Worm (Caenorhabditis elegans) whole organism, late embryonic: ENCODE measurements around the gene T20D4.19.

Experiments used
- C38D4.7 ChIP-seq: fragments of 200-800 bp; sonication (Bioruptor generic); optimal IDR thresholded peaks from 2 replicates; lab custom pipeline; 2018; ENCODE audit warnings: mild to moderate bottlenecking, missing genetic modification characterization, moderate library complexity, missing compliant biosample characterization
- K02D7.2 ChIP-seq: sonication (generic microtip); optimal IDR thresholded peaks from 2 replicates; lab custom pipeline; 2017; ENCODE audit warnings: mild to moderate bottlenecking, missing genetic modification characterization, missing compliant biosample characterization
- K09A11.1 ChIP-seq: sonication (generic microtip); optimal IDR thresholded peaks from 2 replicates; lab custom pipeline; 2017; ENCODE audit warnings: antibody characterized with exemption, mild to moderate bottlenecking, missing genetic modification characterization, missing compliant biosample characterization; ENCODE audit not compliant: insufficient read depth
- T23F11.4 ChIP-seq: fragments of 200-800 bp; sonication (Bioruptor generic); optimal IDR thresholded peaks from 2 replicates; lab custom pipeline; 2018; ENCODE audit warnings: mild to moderate bottlenecking, missing genetic modification characterization, missing compliant biosample characterization
- ceh-14 ChIP-seq: sonication (generic microtip); optimal IDR thresholded peaks from 2 replicates; lab custom pipeline; 2016; ENCODE audit warnings: missing genotype, missing genetic modification characterization, missing compliant biosample characterization
- ceh-18 ChIP-seq: sonication (generic microtip); optimal IDR thresholded peaks from 2 replicates; lab custom pipeline; 2016; ENCODE audit warnings: missing genetic modification characterization, missing compliant biosample characterization
- ceh-2 ChIP-seq: sonication (generic microtip); optimal IDR thresholded peaks from 2 replicates; lab custom pipeline; 2016; ENCODE audit warnings: missing genotype, missing genetic modification characterization, missing compliant biosample characterization
- ceh-24 ChIP-seq: sonication (generic microtip); optimal IDR thresholded peaks from 2 replicates; lab custom pipeline; 2016; ENCODE audit warnings: mild to moderate bottlenecking, missing genetic modification characterization, missing compliant biosample characterization
- ceh-30 ChIP-seq: fragments of 150-350 bp; optimal IDR thresholded peaks from 2 replicates; lab custom pipeline; 2014; ENCODE audit warnings: missing biosample characterization, missing genetic modification characterization
- ceh-31 ChIP-seq: sonication (generic microtip); optimal IDR thresholded peaks from 2 replicates; lab custom pipeline; 2016; ENCODE audit warnings: missing genetic modification characterization, missing compliant biosample characterization
- ceh-45 ChIP-seq: fragments of 200-800 bp; sonication (Bioruptor generic); IDR thresholded peaks from 2 replicates; pipeline ENCODE4 v1.3.6; 2022; ENCODE audit warnings: missing genetic modification reagents, missing genetic modification characterization, missing compliant biosample characterization
- che-1 ChIP-seq: sonication (generic microtip); optimal IDR thresholded peaks from 2 replicates; lab custom pipeline; 2016; ENCODE audit warnings: mild to moderate bottlenecking, missing genetic modification characterization, missing compliant biosample characterization
- elt-2 ChIP-seq: sonication (generic microtip); optimal IDR thresholded peaks from 2 replicates; lab custom pipeline; 2016; ENCODE audit warnings: missing genetic modification reagents, missing genetic modification characterization, missing compliant biosample characterization
- hlh-13 ChIP-seq: fragments of 200-800 bp; sonication (Bioruptor generic); optimal IDR thresholded peaks from 2 replicates; lab custom pipeline; 2018; ENCODE audit warnings: mild to moderate bottlenecking, missing genetic modification characterization, missing compliant biosample characterization
- hlh-30 ChIP-seq: sonication (generic microtip); optimal IDR thresholded peaks from 2 replicates; lab custom pipeline; 2017; ENCODE audit warnings: antibody characterized with exemption, missing genetic modification characterization, missing compliant biosample characterization; ENCODE audit not compliant: insufficient read depth
- hlh-8 ChIP-seq: sonication (generic microtip); optimal IDR thresholded peaks from 2 replicates; lab custom pipeline; 2016; ENCODE audit warnings: missing genotype, missing genetic modification characterization, missing compliant biosample characterization
- nhr-232 ChIP-seq: sonication (generic microtip); optimal IDR thresholded peaks from 2 replicates; lab custom pipeline; 2016; ENCODE audit warnings: missing genetic modification characterization, missing compliant biosample characterization
- npax-4 ChIP-seq: sonication (generic microtip); optimal IDR thresholded peaks from 2 replicates; lab custom pipeline; 2016; ENCODE audit warnings: missing genetic modification characterization, missing compliant biosample characterization
- pat-9 ChIP-seq: fragments of 200-800 bp; sonication (Bioruptor generic); optimal IDR thresholded peaks from 2 replicates; lab custom pipeline; 2018; ENCODE audit warnings: mild to moderate bottlenecking, missing genetic modification characterization, moderate library complexity, missing compliant biosample characterization
- pqm-1 ChIP-seq: sonication (generic microtip); optimal IDR thresholded peaks from 2 replicates; lab custom pipeline; 2016; ENCODE audit warnings: missing genetic modification characterization, missing compliant biosample characterization
- ref-2 ChIP-seq: sonication (generic microtip); optimal IDR thresholded peaks from 2 replicates; lab custom pipeline; 2016; ENCODE audit warnings: missing genetic modification characterization, missing compliant biosample characterization
- rnt-1 ChIP-seq: sonication (generic microtip); optimal IDR thresholded peaks from 2 replicates; lab custom pipeline; 2016; ENCODE audit warnings: missing genetic modification characterization, missing compliant biosample characterization
- syd-9 ChIP-seq: sonication (generic microtip); optimal IDR thresholded peaks from 2 replicates; lab custom pipeline; 2016; ENCODE audit warnings: mild to moderate bottlenecking, missing genetic modification characterization, moderate library complexity, missing compliant biosample characterization
- tbx-2 ChIP-seq: sonication (generic microtip); optimal IDR thresholded peaks from 2 replicates; lab custom pipeline; 2016; ENCODE audit warnings: missing genetic modification characterization, missing compliant biosample characterization
- unc-42 ChIP-seq: sonication (generic microtip); optimal IDR thresholded peaks from 2 replicates; lab custom pipeline; 2016; ENCODE audit warnings: missing genotype, missing genetic modification characterization, missing compliant biosample characterization
- unc-55 ChIP-seq: sonication (generic microtip); optimal IDR thresholded peaks from 2 replicates; lab custom pipeline; 2017; ENCODE audit warnings: missing biosample characterization, missing genetic modification reagents, missing genetic modification characterization
- ztf-16 ChIP-seq: sonication (generic microtip); optimal IDR thresholded peaks from 2 replicates; lab custom pipeline; 2017; ENCODE audit warnings: missing genetic modification characterization, missing compliant biosample characterization

T20D4.19 gene

ce11 chrV:3455135-3455747 lies 23.8 kb upstream of the T20D4.19 start:
- TF ChIP-seq pat-9 (tag; lab: Kevin White, UChicago), result no peak
- no peak for TF ChIP-seq nhr-232 (tag; lab: Kevin White, UChicago)
- peak; percentile 77 for TF ChIP-seq unc-42 (tag; lab: Kevin White, UChicago)

ce11 chrV:3454620-3455019 lies 23.2 kb upstream of the T20D4.19 start:
- TF ChIP-seq ztf-16, result no peak
- TF ChIP-seq ceh-24, result no peak
- peak; percentile 9 for TF ChIP-seq rnt-1 (tag; lab: Kevin White, UChicago)
- no peak for TF ChIP-seq C38D4.7 (GFP tag; lab: Kevin White, UChicago)
- no peak for TF ChIP-seq ceh-18 (tag; lab: Kevin White, UChicago)
- no peak for TF ChIP-seq ceh-30
- TF ChIP-seq hlh-8 (tag; lab: Kevin White, UChicago), result no peak
- TF ChIP-seq K09A11.1 (tag; lab: Kevin White, UChicago), result no peak
- TF ChIP-seq pat-9 (tag; lab: Kevin White, UChicago), result no peak
- no peak for TF ChIP-seq tbx-2 (tag; lab: Kevin White, UChicago)
- no peak for TF ChIP-seq che-1 (tag; lab: Kevin White, UChicago)
- TF ChIP-seq unc-42 (tag; lab: Kevin White, UChicago), result peak; percentile 82
- TF ChIP-seq hlh-13 (GFP tag; lab: Kevin White, UChicago), result no peak
- TF ChIP-seq ceh-2 (tag; lab: Kevin White, UChicago), result no peak
- TF ChIP-seq unc-55 (GFP tag; lab: Kevin White, UChicago), result peak; percentile 38
- TF ChIP-seq ref-2, result peak; percentile 28
- no peak for TF ChIP-seq ceh-45
- TF ChIP-seq npax-4 (tag; lab: Kevin White, UChicago), result no peak
- TF ChIP-seq ceh-31 (tag; lab: Kevin White, UChicago), result no peak
- no peak for TF ChIP-seq T23F11.4 (GFP tag; lab: Kevin White, UChicago)

ce11 chrV:3452489-3452888 lies 21.1 kb upstream of the T20D4.19 start:
- TF ChIP-seq elt-2 (no peak), pqm-1 (tag; lab: Kevin White, UChicago) (no peak), unc-42 (tag; lab: Kevin White, UChicago) (peak; percentile 89)

- TF ChIP-seq hlh-30 (tag; lab: Kevin White, UChicago) (no peak), unc-42 (tag; lab: Kevin White, UChicago) (peak; percentile 65), K02D7.2 (tag; lab: Kevin White, UChicago) (no peak)
Measured at ce11 chrV:3451646-3452045, 20.2 kb upstream of the T20D4.19 start.

ce11 chrV:3450351-3450750 lies 18.9 kb upstream of the T20D4.19 start:
- TF ChIP-seq pqm-1 (tag; lab: Kevin White, UChicago) (no peak), C38D4.7 (GFP tag; lab: Kevin White, UChicago) (no peak), syd-9 (tag; lab: Kevin White, UChicago) (no peak), K02D7.2 (tag; lab: Kevin White, UChicago) (no peak), rnt-1 (tag; lab: Kevin White, UChicago) (no peak), nhr-232 (tag; lab: Kevin White, UChicago) (no peak), ref-2 (peak; percentile 72), ceh-14 (no peak)
- TF ChIP-seq, all 69 proteins: peak for 1

- TF ChIP-seq elt-2 (no peak), tbx-2 (tag; lab: Kevin White, UChicago) (peak; percentile 8), ceh-2 (tag; lab: Kevin White, UChicago) (no peak)
Measured at ce11 chrV:3449810-3450209, 18.4 kb upstream of the T20D4.19 start.
